Worm (Caenorhabditis elegans): ENCODE results near the gene C45B11.9.

DNA sequence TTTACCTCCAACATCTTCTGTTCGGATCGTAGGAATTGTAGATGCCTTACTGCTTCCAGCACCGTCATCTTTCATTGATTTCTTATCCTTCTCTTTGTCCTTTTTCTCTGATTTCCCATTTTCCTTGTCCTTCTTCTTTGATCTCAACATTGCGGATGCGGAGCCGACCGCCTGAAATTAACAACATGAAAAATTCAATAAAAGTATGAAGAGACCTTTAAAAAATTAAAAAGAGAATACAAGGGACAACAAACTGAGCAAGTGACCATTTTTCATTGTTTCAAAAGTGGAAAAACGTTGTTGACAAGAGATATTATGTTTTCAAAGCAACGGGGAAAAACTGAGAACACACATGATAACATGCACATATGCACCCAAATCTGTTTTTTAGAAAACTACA is 9.4 kb upstream of the C45B11.9 start:
- TF ChIP-seq pqm-1 (tag; optimal IDR thresholded peaks at IDR 0.05) (no peak), unc-62 (GFP tag; optimal IDR thresholded peaks at IDR 0.05) (no peak), nhr-76 (tag; optimal IDR thresholded peaks at IDR 0.05) (no peak), nhr-237 (tag; optimal IDR thresholded peaks at IDR 0.05) (no peak), irx-1 (tag; optimal IDR thresholded peaks at IDR 0.05) (no peak), unc-86 (tag; optimal IDR thresholded peaks at IDR 0.05) (no peak), ces-1 (GFP tag; optimal IDR thresholded peaks at IDR 0.05) (no peak), ztf-4 (tag; optimal IDR thresholded peaks at IDR 0.05) (no peak), pag-3 (tag; optimal IDR thresholded peaks at IDR 0.05; ENCODE audit: borderline replicate concordance, insufficient read depth) (no peak), lin-15B (tag; optimal IDR thresholded peaks at IDR 0.05) (no peak)
